Worm (Caenorhabditis elegans) whole organism, mixed stage, embryonic: ENCODE results near the gene K01H12.4.

Experiments used
- M03D4.4 ChIP-seq: sonication (generic microtip); optimal IDR thresholded peaks from 2 replicates; lab custom pipeline; 2017; ENCODE audit warnings: mild to moderate bottlenecking, missing genetic modification characterization, missing compliant biosample characterization
- bed-3 ChIP-seq: fragments of 200-800 bp; sonication (Bioruptor generic); optimal IDR thresholded peaks from 3 replicates; lab custom pipeline; 2018; ENCODE audit warnings: mild to moderate bottlenecking, missing genetic modification characterization, moderate library complexity, missing compliant biosample characterization
- blmp-1 ChIP-seq: fragments of 150-350 bp; optimal IDR thresholded peaks from 2 replicates; lab custom pipeline; 2014; ENCODE audit warnings: missing biosample characterization, missing genetic modification characterization
- ceh-39 ChIP-seq: fragments of 150-350 bp; optimal IDR thresholded peaks from 2 replicates; lab custom pipeline; 2014; ENCODE audit warnings: missing biosample characterization, missing genetic modification characterization
- ceh-43 ChIP-seq: fragments of 200-800 bp; sonication (Bioruptor generic); optimal IDR thresholded peaks from 2 replicates; lab custom pipeline; 2018; ENCODE audit warnings: mild to moderate bottlenecking, missing genetic modification characterization, moderate library complexity, missing compliant biosample characterization
- ceh-83 ChIP-seq: fragments of 200-800 bp; sonication (Bioruptor generic); optimal IDR thresholded peaks from 2 replicates; lab custom pipeline; 2018; ENCODE audit warnings: mild to moderate bottlenecking, missing genetic modification characterization, missing compliant biosample characterization
- ces-1 ChIP-seq: fragments of 150-350 bp; optimal IDR thresholded peaks from 2 replicates; lab custom pipeline; 2014; ENCODE audit warnings: missing biosample characterization, missing genetic modification reagents, missing genetic modification characterization
- cnd-1 ChIP-seq: fragments of 200-800 bp; sonication (Bioruptor generic); optimal IDR thresholded peaks from 2 replicates; lab custom pipeline; 2018; ENCODE audit warnings: mild to moderate bottlenecking, missing genetic modification characterization, missing compliant biosample characterization
- drap-1 ChIP-seq: fragments of 200-800 bp; sonication (Bioruptor generic); optimal IDR thresholded peaks from 3 replicates; lab custom pipeline; 2018; ENCODE audit warnings: mild to moderate bottlenecking, missing genetic modification characterization, missing compliant biosample characterization
- elt-1 ChIP-seq: sonication (generic microtip); optimal IDR thresholded peaks from 2 replicates; lab custom pipeline; 2017; ENCODE audit warnings: missing genetic modification characterization, mild to moderate bottlenecking, missing compliant biosample characterization, antibody characterized with exemption, moderate library complexity, borderline replicate concordance; ENCODE audit not compliant: insufficient read depth
- elt-3 ChIP-seq: fragments of 150-350 bp; optimal IDR thresholded peaks from 2 replicates; lab custom pipeline; 2014; ENCODE audit warnings: missing biosample characterization, missing genetic modification characterization
- flh-1 ChIP-seq: fragments of 200-800 bp; sonication (Bioruptor generic); optimal IDR thresholded peaks from 2 replicates; lab custom pipeline; 2018; ENCODE audit warnings: mild to moderate bottlenecking, missing genetic modification characterization, moderate library complexity, missing compliant biosample characterization
- ham-2 ChIP-seq: fragments of 200-800 bp; sonication (Bioruptor generic); optimal IDR thresholded peaks from 2 replicates; lab custom pipeline; 2018; ENCODE audit warnings: mild to moderate bottlenecking, missing genetic modification characterization, missing compliant biosample characterization
- hlh-1 ChIP-seq: fragments of 150-350 bp; optimal IDR thresholded peaks from 2 replicates; lab custom pipeline; 2014; ENCODE audit warnings: missing biosample characterization, missing genetic modification reagents, missing genetic modification characterization
- lin-13 ChIP-seq: fragments of 150-350 bp; optimal IDR thresholded peaks from 2 replicates; lab custom pipeline; 2014; ENCODE audit warnings: missing biosample characterization, missing genetic modification characterization
- lin-32 ChIP-seq: fragments of 200-800 bp; sonication (Bioruptor generic); optimal IDR thresholded peaks from 2 replicates; lab custom pipeline; 2018; ENCODE audit warnings: mild to moderate bottlenecking, missing genetic modification characterization, missing compliant biosample characterization
- lsy-2 ChIP-seq: fragments of 150-350 bp; optimal IDR thresholded peaks from 2 replicates; lab custom pipeline; 2014; ENCODE audit warnings: missing biosample characterization, missing genetic modification characterization
- mab-5 ChIP-seq: fragments of 150-350 bp; optimal IDR thresholded peaks from 2 replicates; lab custom pipeline; 2014; ENCODE audit warnings: missing biosample characterization, missing genetic modification characterization
- mep-1 ChIP-seq: fragments of 150-350 bp; optimal IDR thresholded peaks from 2 replicates; lab custom pipeline; 2017; ENCODE audit warnings: missing biosample characterization, missing genetic modification reagents, missing genetic modification characterization, inconsistent platforms
- mls-2 ChIP-seq: sonication (generic microtip); optimal IDR thresholded peaks from 2 replicates; lab custom pipeline; 2016; ENCODE audit warnings: mild to moderate bottlenecking, missing genetic modification characterization, moderate library complexity, missing compliant biosample characterization
- nhr-12 ChIP-seq: fragments of 150-350 bp; optimal IDR thresholded peaks from 2 replicates; lab custom pipeline; 2014; ENCODE audit warnings: missing biosample characterization, missing genetic modification characterization
- nhr-237 ChIP-seq: fragments of 150-350 bp; optimal IDR thresholded peaks from 2 replicates; lab custom pipeline; 2014; ENCODE audit warnings: missing biosample characterization, missing genetic modification characterization
- nhr-28 ChIP-seq: fragments of 150-350 bp; optimal IDR thresholded peaks from 2 replicates; lab custom pipeline; 2014; ENCODE audit warnings: missing biosample characterization, missing genetic modification characterization
- nhr-76 ChIP-seq: sonication (generic microtip); optimal IDR thresholded peaks from 2 replicates; lab custom pipeline; 2017; ENCODE audit warnings: missing biosample characterization, missing genetic modification characterization
- pha-4 ChIP-seq: fragments of 150-350 bp; optimal IDR thresholded peaks from 2 replicates; lab custom pipeline; 2018; ENCODE audit warnings: missing biosample characterization, missing genetic modification reagents, missing genetic modification characterization
- sem-2 ChIP-seq: fragments of 200-800 bp; sonication (Bioruptor generic); optimal IDR thresholded peaks from 2 replicates; lab custom pipeline; 2018; ENCODE audit warnings: mild to moderate bottlenecking, missing genetic modification characterization, missing compliant biosample characterization
- snpc-4 ChIP-seq: fragments of 150-350 bp; optimal IDR thresholded peaks from 2 replicates; lab custom pipeline; 2014; ENCODE audit warnings: missing biosample characterization, missing genetic modification characterization
- sptf-1 ChIP-seq: sonication (generic microtip); optimal IDR thresholded peaks from 2 replicates; lab custom pipeline; 2017; ENCODE audit warnings: mild to moderate bottlenecking, missing genetic modification characterization, moderate library complexity, missing compliant biosample characterization
- tbx-8 ChIP-seq: fragments of 200-800 bp; sonication (Bioruptor generic); optimal IDR thresholded peaks from 2 replicates; lab custom pipeline; 2018; ENCODE audit warnings: mild to moderate bottlenecking, missing genetic modification characterization, moderate library complexity, missing compliant biosample characterization
- unc-120 ChIP-seq: sonication (generic microtip); optimal IDR thresholded peaks from 2 replicates; lab custom pipeline; 2017; ENCODE audit warnings: missing genetic modification characterization, missing compliant biosample characterization; ENCODE audit not compliant: poor library complexity, severe bottlenecking
- unc-39 ChIP-seq: fragments of 150-350 bp; optimal IDR thresholded peaks from 2 replicates; lab custom pipeline; 2014; ENCODE audit warnings: missing biosample characterization, missing genetic modification characterization
- unc-62 ChIP-seq: fragments of 150-350 bp; optimal IDR thresholded peaks from 2 replicates; lab custom pipeline; 2014; ENCODE audit warnings: missing biosample characterization, missing genetic modification reagents, missing genetic modification characterization
- zip-8 ChIP-seq: fragments of 150-350 bp; optimal IDR thresholded peaks from 2 replicates; lab custom pipeline; 2014; ENCODE audit warnings: missing biosample characterization, missing genetic modification characterization
- ztf-11 ChIP-seq: fragments of 150-350 bp; optimal IDR thresholded peaks from 2 replicates; lab custom pipeline; 2014; ENCODE audit warnings: missing biosample characterization, missing genetic modification characterization

Gene K01H12.4

ce11 chrIV:9748342-9748741, 35.5 kb downstream of the K01H12.4 start, which contains the start of gene C28D4.8:
TSS of gene C28D4.8 (minus strand) at chrIV:9748442.
- no peak for TF ChIP-seq M03D4.4 (tag; lab: Kevin White, UChicago)
- TF ChIP-seq snpc-4 (tag; lab: Kevin White, UChicago) = no peak
- TF ChIP-seq elt-1 (tag; lab: Kevin White, UChicago) = no peak
- no peak for TF ChIP-seq ham-2 (GFP tag; lab: Kevin White, UChicago)
- TF ChIP-seq nhr-76 (tag; lab: Kevin White, UChicago) = no peak
- TF ChIP-seq nhr-12 (tag; lab: Kevin White, UChicago) = no peak
- TF ChIP-seq mab-5 (tag; lab: Kevin White, UChicago) = no peak
- no peak for TF ChIP-seq ces-1
- no peak for TF ChIP-seq elt-3
- TF ChIP-seq unc-62 (GFP tag; lab: Kevin White, UChicago) = no peak
- no peak for TF ChIP-seq unc-120 (tag; lab: Kevin White, UChicago)
- no peak for TF ChIP-seq hlh-1
- no peak for TF ChIP-seq cnd-1 (tag; lab: Kevin White, UChicago)
- TF ChIP-seq lsy-2 (tag; lab: Kevin White, UChicago) = no peak
- no peak for TF ChIP-seq lin-32 (GFP tag; lab: Kevin White, UChicago)

- TF ChIP-seq flh-1 (GFP tag; lab: Kevin White, UChicago) (no peak), M03D4.4 (tag; lab: Kevin White, UChicago) (no peak), bed-3 (no peak), elt-3 (no peak), hlh-1 (no peak), unc-39 (tag; lab: Kevin White, UChicago) (no peak), mls-2 (no peak), ceh-43 (GFP tag; lab: Kevin White, UChicago) (no peak), ceh-39 (tag; lab: Kevin White, UChicago) (no peak), cnd-1 (tag; lab: Kevin White, UChicago) (no peak), sem-2 (GFP tag; lab: Kevin White, UChicago) (no peak), unc-120 (tag; lab: Kevin White, UChicago) (no peak), ham-2 (GFP tag; lab: Kevin White, UChicago) (no peak), sptf-1 (tag; lab: Kevin White, UChicago) (no peak), blmp-1 (tag; lab: Kevin White, UChicago) (no peak), nhr-28 (tag; lab: Kevin White, UChicago) (no peak)
Observed at ce11 chrIV:9755713-9756112, 42.8 kb downstream of the K01H12.4 start.

- no peak for TF ChIP-seq unc-62 (GFP tag; lab: Kevin White, UChicago)
- TF ChIP-seq mls-2 = no peak
- no peak for TF ChIP-seq lin-32 (GFP tag; lab: Kevin White, UChicago)
- TF ChIP-seq mab-5 (tag; lab: Kevin White, UChicago) = no peak
- TF ChIP-seq elt-1 (tag; lab: Kevin White, UChicago) = no peak
- TF ChIP-seq nhr-28 (tag; lab: Kevin White, UChicago) = no peak
- TF ChIP-seq bed-3 = no peak
- no peak for TF ChIP-seq drap-1 (GFP tag; lab: Kevin White, UChicago)
- TF ChIP-seq hlh-1 = no peak
- TF ChIP-seq elt-3 = no peak
- TF ChIP-seq tbx-8 (GFP tag; lab: Kevin White, UChicago) = no peak
- TF ChIP-seq ceh-43 (GFP tag; lab: Kevin White, UChicago) = no peak
- no peak for TF ChIP-seq ceh-39 (tag; lab: Kevin White, UChicago)
- no peak for TF ChIP-seq flh-1 (GFP tag; lab: Kevin White, UChicago)
- no peak for TF ChIP-seq nhr-237 (tag; lab: Kevin White, UChicago)
- TF ChIP-seq mep-1 (tag; lab: Kevin White, UChicago) = no peak
- no peak for TF ChIP-seq M03D4.4 (tag; lab: Kevin White, UChicago)
- TF ChIP-seq blmp-1 (tag; lab: Kevin White, UChicago) = no peak
- no peak for TF ChIP-seq ceh-83
Observed at ce11 chrIV:9756647-9757424, 44.0 kb downstream of the K01H12.4 start.

ce11 chrIV:9757425-9757740, 44.5 kb downstream of the K01H12.4 start, which contains the start of gene nhr-97:
TSS of gene nhr-97 (plus strand) at chrIV:9757641.
- TF ChIP-seq mls-2 = no peak
- no peak for TF ChIP-seq nhr-12 (tag; lab: Kevin White, UChicago)
- no peak for TF ChIP-seq zip-8 (tag; lab: Kevin White, UChicago)
- TF ChIP-seq flh-1 (GFP tag; lab: Kevin White, UChicago) = no peak
- no peak for TF ChIP-seq nhr-76 (tag; lab: Kevin White, UChicago)
- TF ChIP-seq mep-1 (tag; lab: Kevin White, UChicago) = no peak
- TF ChIP-seq cnd-1 (tag; lab: Kevin White, UChicago) = no peak
- no peak for TF ChIP-seq sptf-1 (tag; lab: Kevin White, UChicago)
- no peak for TF ChIP-seq elt-1 (tag; lab: Kevin White, UChicago)
- TF ChIP-seq tbx-8 (GFP tag; lab: Kevin White, UChicago) = no peak
- no peak for TF ChIP-seq lin-13 (tag; lab: Kevin White, UChicago)
- no peak for TF ChIP-seq pha-4
- no peak for TF ChIP-seq lsy-2 (tag; lab: Kevin White, UChicago)
- no peak for TF ChIP-seq sem-2 (GFP tag; lab: Kevin White, UChicago)
- TF ChIP-seq ztf-11 = no peak
- TF ChIP-seq elt-3 = no peak
